Fruit fly (Drosophila melanogaster): ENCODE results near the gene CG14990.

DNA sequence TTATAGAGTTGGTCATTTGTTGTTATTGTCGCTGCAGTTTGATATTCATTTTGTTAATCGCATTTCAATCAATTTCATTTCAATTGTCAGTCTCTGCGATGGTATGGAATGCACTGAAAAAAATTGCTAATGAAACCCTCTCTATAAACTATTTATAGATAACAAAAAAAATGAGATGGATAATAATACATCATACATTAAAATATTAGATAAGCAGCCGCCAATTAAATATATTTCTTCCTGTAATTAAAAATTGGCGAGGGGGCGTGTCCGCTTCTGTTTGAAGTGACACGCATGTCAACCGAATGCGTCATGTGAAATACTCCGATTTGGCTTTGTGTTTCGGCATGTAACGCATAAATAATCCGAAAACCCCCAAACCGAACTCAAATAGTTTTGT lies 48.5 kb upstream of the CG14990 start:
- TF ChIP-seq Lpt (GFP tag; optimal IDR thresholded peaks at IDR 0.05), result no peak
- no peak for TF ChIP-seq Atf-2 (GFP tag; optimal IDR thresholded peaks at IDR 0.05)
- no peak for TF ChIP-seq h (optimal IDR thresholded peaks at IDR 0.05)
- TF ChIP-seq bcd (GFP tag; optimal IDR thresholded peaks at IDR 0.05), result no peak
- no peak for TF ChIP-seq pan (optimal IDR thresholded peaks at IDR 0.05)
- peak in 1 of 2 experiments; percentile 55 for TF ChIP-seq pan (GFP tag; optimal IDR thresholded peaks at IDR 0.05 in 1 of 2, IDR thresholded peaks at IDR 0.05 in 1 of 2)
- TF ChIP-seq aop (GFP tag; IDR thresholded peaks at IDR 0.05), result no peak
- TF ChIP-seq CG10462 (GFP tag; optimal IDR thresholded peaks at IDR 0.05), result no peak
- TF ChIP-seq Dip2 (GFP tag; IDR thresholded peaks at IDR 0.05), result no peak
- no peak for TF ChIP-seq GATAe (GFP tag; conservative IDR thresholded peaks at IDR 0.05)
- no peak for TF ChIP-seq CG7928 (GFP tag; optimal IDR thresholded peaks at IDR 0.05)
- no peak for TF ChIP-seq Sry-δ (GFP tag; optimal IDR thresholded peaks at IDR 0.05)
- TF ChIP-seq CG2129 (GFP tag; IDR thresholded peaks at IDR 0.05; ENCODE audit: partially characterized antibody), result no peak
- no peak for TF ChIP-seq CG17829 (tag; optimal IDR thresholded peaks at IDR 0.05)
- no peak for TF ChIP-seq CG9932 (GFP tag; IDR thresholded peaks at IDR 0.05)

Measured in whole organism, embryonic.